Fruit fly (Drosophila melanogaster) whole organism, embryonic: ENCODE data around the gene Plap.
A peak's percentile ranks its signal among the peaks of the same experiment; 100 is the strongest.

Source experiments
- Ada2b ChIP-seq: fragments of 200-800 bp; sonication (Bioruptor generic); IDR thresholded peaks from 2 replicates; pipeline ENCODE4 v1.3.6; 2022; ENCODE audit warnings: missing biosample characterization, missing genetic modification characterization
- Adf1 ChIP-seq: fragments of 200-800 bp; sonication (Bioruptor generic); IDR thresholded peaks from 2 replicates; pipeline ENCODE4 v1.3.6; 2022; ENCODE audit warnings: missing biosample characterization, missing genetic modification characterization
- Awh ChIP-seq: fragments of 200-800 bp; sonication (Bioruptor generic); IDR thresholded peaks from 2 replicates; pipeline ENCODE4, ENCODE4 v1.3.6; 2022; ENCODE audit warnings: missing biosample characterization, missing genetic modification characterization
- Bdp1 ChIP-seq: fragments of 200-800 bp; sonication (Bioruptor generic); optimal IDR thresholded peaks from 3 replicates; lab custom pipeline; 2016; ENCODE audit warnings: missing biosample characterization, missing genetic modification characterization
- CG10543 ChIP-seq: fragments of 200-800 bp; sonication (Bioruptor generic); optimal IDR thresholded peaks from 3 replicates; lab custom pipeline; 2017; ENCODE audit warnings: missing biosample characterization, mild to moderate bottlenecking, missing genetic modification characterization, moderate library complexity
- CG10979 ChIP-seq: fragments of 200-800 bp; sonication (Bioruptor generic); optimal IDR thresholded peaks from 2 replicates; lab custom pipeline; 2018; ENCODE audit warnings: missing biosample characterization, mild to moderate bottlenecking, missing genetic modification characterization, moderate library complexity
- CG12071 ChIP-seq: fragments of 200-800 bp; sonication (Bioruptor generic); optimal IDR thresholded peaks from 3 replicates; lab custom pipeline; 2018; ENCODE audit warnings: missing biosample characterization, mild to moderate bottlenecking, missing genetic modification characterization
- CG16779 ChIP-seq: fragments of 200-800 bp; sonication (Bioruptor generic); IDR thresholded peaks from 2 replicates; pipeline ENCODE4 v1.3.6; 2022; ENCODE audit warnings: missing biosample characterization, missing genetic modification characterization
- CG17186 ChIP-seq: fragments of 200-800 bp; sonication (Bioruptor generic); optimal IDR thresholded peaks from 3 replicates; lab custom pipeline; 2017; ENCODE audit warnings: missing biosample characterization, missing genetic modification reagents, missing genetic modification characterization
- CG18262 ChIP-seq: fragments of 200-800 bp; optimal IDR thresholded peaks from 3 replicates; lab custom pipeline; 2019; ENCODE audit warnings: missing biosample characterization, mild to moderate bottlenecking, missing genetic modification characterization, moderate library complexity
- CG1832 ChIP-seq: fragments of 200-800 bp; sonication (Bioruptor generic); optimal IDR thresholded peaks from 2 replicates; lab custom pipeline; 2017; ENCODE audit warnings: missing biosample characterization, mild to moderate bottlenecking, missing genetic modification characterization, inconsistent platforms
- CG18476 ChIP-seq: fragments of 200-800 bp; sonication (Bioruptor generic); optimal IDR thresholded peaks from 2 replicates; lab custom pipeline; 2016; ENCODE audit warnings: missing biosample characterization, mild to moderate bottlenecking, missing genetic modification characterization
- CG18764 ChIP-seq: fragments of 200-800 bp; sonication (Bioruptor generic); optimal IDR thresholded peaks from 3 replicates; lab custom pipeline; 2016; ENCODE audit warnings: missing biosample characterization, missing genetic modification characterization
- CG2129 ChIP-seq: fragments of 200-800 bp; sonication (Bioruptor generic); IDR thresholded peaks from 2 replicates; pipeline ENCODE4 v1.3.6; 2022; ENCODE audit warnings: missing biosample characterization, missing genetic modification characterization; ENCODE audit not compliant: partially characterized antibody
- CG30431 ChIP-seq: fragments of 200-800 bp; sonication (Bioruptor generic); optimal IDR thresholded peaks from 2 replicates; lab custom pipeline; 2017; ENCODE audit warnings: missing biosample characterization, missing genetic modification characterization
- CG4404 ChIP-seq: fragments of 200-800 bp; sonication (Bioruptor generic); IDR thresholded peaks from 2 replicates; pipeline ENCODE4 v1.3.6; 2022; ENCODE audit warnings: missing biosample characterization, missing genetic modification characterization
- CG5180 ChIP-seq: fragments of 200-800 bp; sonication (Bioruptor generic); optimal IDR thresholded peaks from 3 replicates; lab custom pipeline; 2017; ENCODE audit warnings: missing biosample characterization, missing genetic modification characterization, mild to moderate bottlenecking, moderate library complexity, missing genetic modification reagents
- CG6854 ChIP-seq: fragments of 200-800 bp; sonication (Bioruptor generic); optimal IDR thresholded peaks from 3 replicates; lab custom pipeline; 2017; ENCODE audit warnings: missing biosample characterization, mild to moderate bottlenecking, missing genetic modification characterization
- CG9727 ChIP-seq: fragments of 200-800 bp; sonication (Bioruptor generic); optimal IDR thresholded peaks from 3 replicates; lab custom pipeline; 2017; ENCODE audit warnings: missing biosample characterization, mild to moderate bottlenecking, missing genetic modification characterization
- CG9932 ChIP-seq: fragments of 200-800 bp; sonication (Bioruptor generic); IDR thresholded peaks from 2 replicates; pipeline ENCODE4 v1.3.6; 2022; ENCODE audit warnings: missing biosample characterization, missing genetic modification characterization
- D ChIP-seq, 2 experiments: fragments of 200-800 bp in 1 of 2; fragments of >200 bp in 1 of 2; sonication (Bioruptor generic) in 1 of 2; optimal IDR thresholded peaks; 2 replicates in 1 of 2; 3 replicates in 1 of 2; lab custom pipeline; 2017; ENCODE audit warnings: mild to moderate bottlenecking in 1 of 2, missing biosample characterization in 1 of 2, missing genetic modification characterization in 1 of 2, missing genetic modification reagents in 1 of 2
- Dad ChIP-seq: fragments of 200-800 bp; sonication (Bioruptor generic); optimal IDR thresholded peaks from 3 replicates; lab custom pipeline; 2016; ENCODE audit warnings: missing biosample characterization, missing genetic modification characterization
- Dll ChIP-seq: fragments of 200-800 bp; sonication (Bioruptor generic); IDR thresholded peaks from 4 replicates; pipeline ENCODE4 v1.3.6; 2022; ENCODE audit warnings: missing biosample characterization, missing genetic modification characterization; ENCODE audit not compliant: partially characterized antibody
- E2f2 ChIP-seq: fragments of 200-800 bp; sonication (Bioruptor generic); IDR thresholded peaks from 2 replicates; pipeline ENCODE4 v1.3.6; 2022; ENCODE audit warnings: missing biosample characterization, missing genetic modification characterization
- Eip74EF ChIP-seq, 2 experiments: fragments of 200-800 bp in 1 of 2; fragments of >200 bp in 1 of 2; sonication (Bioruptor generic) in 1 of 2; optimal IDR thresholded peaks; 2 replicates each; lab custom pipeline; 2017 to 2019; ENCODE audit warnings: missing biosample characterization in 2 of 2, missing genetic modification characterization in 2 of 2, mild to moderate bottlenecking in 1 of 2, moderate library complexity in 1 of 2
- H2.0 ChIP-seq: fragments of 200-800 bp; sonication (Bioruptor generic); IDR thresholded peaks from 2 replicates; pipeline ENCODE4 v1.3.6; 2022; ENCODE audit warnings: missing biosample characterization, missing genetic modification characterization
- Hand ChIP-seq: fragments of 200-800 bp; sonication (Bioruptor generic); optimal IDR thresholded peaks from 2 replicates; lab custom pipeline; 2017; ENCODE audit warnings: mild to moderate bottlenecking, missing biosample characterization, missing genetic modification reagents, missing genetic modification characterization
- Lpt ChIP-seq: fragments of >200 bp; optimal IDR thresholded peaks from 2 replicates; lab custom pipeline; 2018; ENCODE audit warnings: missing biosample characterization, missing genetic modification characterization
- Mrtf ChIP-seq: fragments of 200-800 bp; sonication (Bioruptor generic); IDR thresholded peaks from 3 replicates; pipeline ENCODE4 v1.3.6; 2022; ENCODE audit warnings: missing biosample characterization, missing genetic modification characterization
- Oaz ChIP-seq: fragments of 200-800 bp; sonication (Bioruptor generic); IDR thresholded peaks from 2 replicates; pipeline ENCODE4 v1.3.6; 2022; ENCODE audit warnings: missing biosample characterization, missing genetic modification characterization
- ara ChIP-seq: fragments of 200-800 bp; sonication (Bioruptor generic); IDR thresholded peaks from 2 replicates; pipeline ENCODE4 v1.3.6; 2022; ENCODE audit warnings: missing biosample characterization, missing genetic modification characterization
- br ChIP-seq: fragments of >200 bp; optimal IDR thresholded peaks from 2 replicates; lab custom pipeline; 2017
- dan ChIP-seq: fragments of 200-800 bp; sonication (Bioruptor generic); IDR thresholded peaks from 2 replicates; pipeline ENCODE4 v1.3.6; 2022; ENCODE audit warnings: missing biosample characterization, missing genetic modification characterization
- dysf ChIP-seq: fragments of 200-800 bp; sonication (Bioruptor generic); IDR thresholded peaks from 3 replicates; pipeline ENCODE4 v1.3.6; 2022; ENCODE audit warnings: missing biosample characterization, missing genetic modification characterization
- fd102C ChIP-seq: fragments of 200-800 bp; sonication (Bioruptor generic); optimal IDR thresholded peaks from 2 replicates; lab custom pipeline; 2018; ENCODE audit warnings: missing biosample characterization, mild to moderate bottlenecking, missing genetic modification characterization, moderate library complexity
- fru ChIP-seq: fragments of >200 bp; optimal IDR thresholded peaks from 2 replicates; lab custom pipeline; 2017
- hbn ChIP-seq: fragments of 200-800 bp; sonication (Bioruptor generic); IDR thresholded peaks from 2 replicates; pipeline ENCODE4 v1.3.6; 2022; ENCODE audit warnings: missing biosample characterization, missing genetic modification characterization; ENCODE audit not compliant: partially characterized antibody
- jigr1 ChIP-seq: fragments of 200-800 bp; sonication (Bioruptor generic); IDR thresholded peaks from 3 replicates; pipeline ENCODE4 v1.3.6; 2022; ENCODE audit warnings: missing biosample characterization, missing genetic modification characterization
- luna ChIP-seq: fragments of 200-800 bp; sonication (Bioruptor generic); optimal IDR thresholded peaks from 2 replicates; lab custom pipeline; 2016; ENCODE audit warnings: missing biosample characterization, missing genetic modification characterization
- nom ChIP-seq: fragments of 200-800 bp; sonication (Bioruptor generic); optimal IDR thresholded peaks from 2 replicates; lab custom pipeline; 2017; ENCODE audit warnings: missing biosample characterization, missing genetic modification characterization, mild to moderate bottlenecking, moderate library complexity, missing genetic modification reagents
- org-1 ChIP-seq: fragments of 200-800 bp; sonication (Bioruptor generic); optimal IDR thresholded peaks from 2 replicates; lab custom pipeline; 2017; ENCODE audit warnings: missing biosample characterization, missing genetic modification characterization
- run ChIP-seq: fragments of 200-800 bp; sonication (Bioruptor generic); optimal IDR thresholded peaks from 3 replicates; lab custom pipeline; 2018; ENCODE audit warnings: missing biosample characterization, mild to moderate bottlenecking, missing genetic modification characterization
- salm ChIP-seq: fragments of 200-800 bp; sonication (Bioruptor generic); optimal IDR thresholded peaks from 2 replicates; lab custom pipeline; 2018; ENCODE audit warnings: missing biosample characterization, mild to moderate bottlenecking, missing genetic modification characterization
- sima ChIP-seq: fragments of 200-800 bp; sonication (Bioruptor generic); optimal IDR thresholded peaks from 2 replicates; lab custom pipeline; 2016; ENCODE audit warnings: missing biosample characterization, missing genetic modification characterization
- slp2 ChIP-seq: fragments of 200-800 bp; sonication (Bioruptor generic); optimal IDR thresholded peaks from 2 replicates; lab custom pipeline; 2016; ENCODE audit warnings: missing biosample characterization, missing genetic modification characterization
- tio ChIP-seq: fragments of 200-800 bp; sonication (Bioruptor generic); optimal IDR thresholded peaks from 2 replicates; lab custom pipeline; 2017; ENCODE audit warnings: missing biosample characterization, missing genetic modification characterization, inconsistent platforms
- trem ChIP-seq: fragments of 200-800 bp; optimal IDR thresholded peaks from 3 replicates; lab custom pipeline; 2019; ENCODE audit warnings: missing biosample characterization, mild to moderate bottlenecking, missing genetic modification characterization, moderate library complexity
- vvl ChIP-seq: fragments of 200-800 bp; sonication (Bioruptor generic); IDR thresholded peaks from 2 replicates; pipeline ENCODE4 v1.3.6; 2022; ENCODE audit warnings: missing biosample characterization, missing genetic modification characterization

The Plap gene

dm6 chr2L:1118880-1119809, 51.0 kb downstream of the Plap start (continued):
- peak; percentile 73 for TF ChIP-seq CG16779 (GFP tag; lab: Robert Waterston, UW)
- TF ChIP-seq CG10979 (tag; lab: Kevin White, UChicago) = peak; percentile 34
- TF ChIP-seq salm (tag; lab: Kevin White, UChicago) = peak; percentile 48
- no peak for TF ChIP-seq CG17186 (GFP tag; lab: Kevin White, UChicago)
- no peak for TF ChIP-seq Lpt
- TF ChIP-seq D (optimal IDR thresholded peaks at IDR 0.05; lab: Kevin White, UChicago) = no peak
- TF ChIP-seq D (GFP tag; optimal IDR thresholded peaks at IDR 0.05; lab: Kevin White, UChicago) = peak; percentile 32
- peak; percentile 51 for TF ChIP-seq tio (GFP tag; lab: Kevin White, UChicago)
- TF ChIP-seq Awh (GFP tag; lab: Robert Waterston, UW) = peak; percentile 36; the same call in 1 of the 2 replicates
- TF ChIP-seq trem = no peak
- no peak for TF ChIP-seq Dll (GFP tag; lab: Robert Waterston, UW)
- TF ChIP-seq CG18764 (GFP tag; lab: Kevin White, UChicago) = peak; percentile 3
- TF ChIP-seq CG18476 (GFP tag; lab: Kevin White, UChicago) = peak; percentile 66
- TF ChIP-seq CG9932 (GFP tag; lab: Robert Waterston, UW) = peak; percentile 78
- TF ChIP-seq E2f2 (GFP tag; lab: Robert Waterston, UW) = peak; percentile 44
- no peak for TF ChIP-seq CG1832 (GFP tag; lab: Kevin White, UChicago)
- peak; percentile 36; the same call in 1 of the 2 replicates for TF ChIP-seq ara
- no peak for TF ChIP-seq sima
- TF ChIP-seq dysf (GFP tag; lab: Robert Waterston, UW) = peak; percentile 89
- peak; percentile 66 for TF ChIP-seq CG4404
- TF ChIP-seq CG2129 (GFP tag; lab: Robert Waterston, UW) = no peak
- TF ChIP-seq vvl (GFP tag; lab: Robert Waterston, UW) = peak; percentile 83
- TF ChIP-seq CG18262 (tag; lab: Kevin White, UChicago) = peak; percentile 50
- TF ChIP-seq Ada2b = peak; percentile 84
- TF ChIP-seq dan = 0 out of 2 replicates have a peak, but pooled peaks have one; percentile 21
- TF ChIP-seq CG6854 (GFP tag; lab: Kevin White, UChicago) = peak; percentile 68
- TF ChIP-seq Eip74EF (GFP tag; optimal IDR thresholded peaks at IDR 0.05; lab: Kevin White, UChicago) = no peak
- TF ChIP-seq fru (lab: Kevin White, UChicago) = peak; percentile 50
- no peak for TF ChIP-seq run
- TF ChIP-seq hbn (GFP tag; lab: Robert Waterston, UW) = no peak
- TF ChIP-seq H2.0 (GFP tag; lab: Robert Waterston, UW) = peak; percentile 69; the same call in 1 of the 2 replicates
- TF ChIP-seq CG10543 (GFP tag; lab: Kevin White, UChicago) = peak; percentile 59
- TF ChIP-seq nom (GFP tag; lab: Kevin White, UChicago) = peak; percentile 26
- TF ChIP-seq Mrtf (GFP tag; lab: Robert Waterston, UW) = peak; percentile 54; the same call in 2 of the 3 replicates
- TF ChIP-seq Bdp1 = peak; percentile 62
- peak; percentile 32 for TF ChIP-seq fd102C (GFP tag; lab: Kevin White, UChicago)
- peak; percentile 84 for TF ChIP-seq CG9727 (GFP tag; lab: Kevin White, UChicago)
- peak; percentile 61 for TF ChIP-seq Oaz
- TF ChIP-seq Adf1 (GFP tag; lab: Robert Waterston, UW) = peak; percentile 49; the same call in 1 of the 2 replicates
- peak; percentile 15 for TF ChIP-seq CG12071 (GFP tag; lab: Kevin White, UChicago)
- TF ChIP-seq org-1 (GFP tag; lab: Kevin White, UChicago) = peak; percentile 78
- TF ChIP-seq luna (GFP tag; lab: Kevin White, UChicago) = no peak
- TF ChIP-seq jigr1 (GFP tag; lab: Robert Waterston, UW) = peak; percentile 46; the same call in 1 of the 3 replicates
- TF ChIP-seq CG5180 (GFP tag; lab: Kevin White, UChicago) = no peak
- peak; percentile 40 for TF ChIP-seq CG30431
- TF ChIP-seq slp2 = peak; percentile 17
- peak; percentile 42 for TF ChIP-seq Hand (GFP tag; lab: Kevin White, UChicago)
- TF ChIP-seq Dad (GFP tag; lab: Kevin White, UChicago) = peak; percentile 18
- no peak for TF ChIP-seq br (lab: Kevin White, UChicago)
